Fruit fly (Drosophila melanogaster): ENCODE results near the gene CG2021.

CG2021 gene

DNA sequence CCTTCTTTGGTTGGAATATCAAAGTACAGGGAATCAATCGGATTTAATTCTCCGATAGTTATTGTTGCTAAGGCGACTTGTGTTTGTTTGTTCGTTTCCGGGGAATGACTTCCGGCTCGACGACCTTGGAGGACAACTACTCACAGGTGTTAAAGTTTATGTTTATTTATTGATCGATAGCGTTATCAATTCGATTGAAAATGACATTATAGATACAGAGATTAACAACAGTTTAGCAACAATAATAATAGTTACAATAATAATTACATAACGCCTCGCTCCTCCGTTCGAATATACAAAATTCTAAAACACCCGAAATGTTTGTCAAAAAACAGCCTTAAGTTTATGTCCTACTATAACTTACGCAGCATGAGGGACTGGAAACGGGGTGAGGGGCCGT, 5.6 kb downstream of the CG2021 start, which contains the start of gene Dhc62B:
Dhc62B (minus strand) TSS at position 101 of the 400 bp plus-strand sequence.
- TF ChIP-seq net (GFP tag; optimal IDR thresholded peaks at IDR 0.05) (no peak), svp (GFP tag) (peak; percentile 9)

- TF ChIP-seq cyc (GFP tag; optimal IDR thresholded peaks at IDR 0.05) (no peak), acj6 (GFP tag; optimal IDR thresholded peaks at IDR 0.05) (no peak), CG10631 (GFP tag; optimal IDR thresholded peaks at IDR 0.05) (no peak), OdsH (GFP tag; optimal IDR thresholded peaks at IDR 0.05) (no peak), CG1621 (tag; optimal IDR thresholded peaks at IDR 0.05) (peak; percentile 68), Eip93F (GFP tag; optimal IDR thresholded peaks at IDR 0.05) (no peak), CG11902 (GFP tag; optimal IDR thresholded peaks at IDR 0.05) (no peak)
Observed at dm6 chr3L:1756143-1756542, 21.1 kb downstream of the CG2021 start, which contains the start of gene CG8001. Gene CG8001, plus strand, starts transcription at chr3L:1756159.

DNA sequence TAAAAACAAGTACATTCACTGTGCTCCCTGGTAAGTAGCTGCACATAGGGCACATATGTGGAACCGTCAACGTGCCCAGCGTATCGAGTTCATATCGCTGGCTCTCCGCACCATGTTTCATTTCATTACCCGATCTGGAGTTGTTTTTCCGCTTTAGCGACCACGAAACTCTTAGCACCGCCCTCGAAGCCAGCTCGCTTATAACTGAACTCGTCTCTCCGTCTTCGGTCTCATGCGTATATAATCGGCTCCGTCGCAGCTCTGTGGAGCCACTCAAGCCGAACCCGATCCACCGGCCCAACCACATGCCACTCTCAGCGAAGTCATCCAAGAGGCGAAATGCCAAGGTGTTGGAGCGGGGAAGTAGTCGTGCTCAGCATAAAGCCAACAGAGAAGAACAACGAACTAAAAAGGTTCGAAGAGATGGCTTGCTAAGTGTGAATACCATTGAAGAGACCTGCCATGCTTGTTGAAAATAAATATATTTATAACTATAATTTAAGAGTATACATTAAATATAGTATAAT, 21.7 kb downstream of the CG2021 start, which contains the start of gene Cht2:
Cht2 (minus strand) TSS at position 477 of the 527 bp plus-strand sequence.
- TF ChIP-seq CG11294 (GFP tag; IDR thresholded peaks at IDR 0.05): no peak
- TF ChIP-seq eg (GFP tag; IDR thresholded peaks at IDR 0.05): peak; percentile 67; the same call in 1 of the 3 replicates
- peak; percentile 63 for TF ChIP-seq dsx (GFP tag; optimal IDR thresholded peaks at IDR 0.05; ENCODE audit: poor library complexity, severe bottlenecking)
- peak; percentile 49 for TF ChIP-seq CG9139 (GFP tag; optimal IDR thresholded peaks at IDR 0.05)
- peak; percentile 32 for TF ChIP-seq Sox102F (GFP tag; optimal IDR thresholded peaks at IDR 0.05)
- TF ChIP-seq Hr38 (GFP tag; optimal IDR thresholded peaks at IDR 0.05): no peak
- no peak for TF ChIP-seq esn (GFP tag; optimal IDR thresholded peaks at IDR 0.05)
- TF ChIP-seq CG1621 (tag; optimal IDR thresholded peaks at IDR 0.05): peak; percentile 41
- peak; percentile 62 for TF ChIP-seq Eip78C (GFP tag)
- no peak for TF ChIP-seq dac (GFP tag; optimal IDR thresholded peaks at IDR 0.05)
- no peak for TF ChIP-seq Ets21C (GFP tag; optimal IDR thresholded peaks at IDR 0.05)
- TF ChIP-seq Eip93F (GFP tag; optimal IDR thresholded peaks at IDR 0.05): peak; percentile 1
- TF ChIP-seq CG8119 (GFP tag; IDR thresholded peaks at IDR 0.05): peak; percentile 53; the same call in 2 of the 3 replicates
- peak; percentile 54; the same call in 1 of the 2 replicates for TF ChIP-seq CG15336 (GFP tag; IDR thresholded peaks at IDR 0.05)
- TF ChIP-seq CG6854 (GFP tag; optimal IDR thresholded peaks at IDR 0.05): peak; percentile 50
- peak; percentile 68 for TF ChIP-seq CG6163 (GFP tag; IDR thresholded peaks at IDR 0.05)
- TF ChIP-seq ss (GFP tag; optimal IDR thresholded peaks at IDR 0.05): peak; percentile 42 to 61
- TF ChIP-seq Lpt (GFP tag; optimal IDR thresholded peaks at IDR 0.05): peak; percentile 69
- TF ChIP-seq CG6808 (GFP tag; optimal IDR thresholded peaks at IDR 0.05): peak; percentile 25

dm6 chr3L:1754935-1755334, 22.3 kb downstream of the CG2021 start:
- TF ChIP-seq achi (GFP tag; optimal IDR thresholded peaks at IDR 0.05): no peak
- TF ChIP-seq CG8119 (GFP tag; IDR thresholded peaks at IDR 0.05): no peak
- TF ChIP-seq CG1621 (tag; optimal IDR thresholded peaks at IDR 0.05): no peak
- peak; percentile 77 for TF ChIP-seq Blimp-1 (GFP tag; optimal IDR thresholded peaks at IDR 0.05)

DNA sequence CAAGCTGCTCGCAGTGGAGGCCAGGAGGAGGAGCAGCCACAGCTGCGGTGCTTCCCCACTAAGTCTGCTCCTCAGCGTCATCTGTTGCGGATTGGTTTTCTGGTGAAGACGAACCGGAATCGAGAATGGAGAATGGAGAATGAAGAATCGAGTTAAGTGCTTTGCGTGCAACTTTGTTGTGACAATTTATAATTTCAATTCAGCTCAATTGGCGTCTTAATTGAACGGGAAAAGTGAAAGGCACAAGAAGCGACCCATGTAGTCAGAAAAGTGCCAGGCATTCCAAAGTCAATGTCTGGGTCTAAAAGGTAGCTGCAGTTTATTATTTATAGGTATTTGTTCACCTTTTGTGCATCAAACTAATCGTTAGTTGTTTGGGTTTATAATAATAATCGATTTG, 22.9 kb downstream of the CG2021 start:
- TF ChIP-seq CG34406 (GFP tag; optimal IDR thresholded peaks at IDR 0.05): no peak
- TF ChIP-seq dsx (GFP tag; optimal IDR thresholded peaks at IDR 0.05; ENCODE audit: poor library complexity, severe bottlenecking): peak; percentile 91

dm6 chr3L:1748218-1748617, 29.0 kb downstream of the CG2021 start:
- TF ChIP-seq Sox15 (GFP tag; optimal IDR thresholded peaks at IDR 0.05) (no peak), fd85E (GFP tag; optimal IDR thresholded peaks at IDR 0.05) (no peak), ss (GFP tag; optimal IDR thresholded peaks at IDR 0.05) (peak in 1 of 2 experiments; percentile 25), acj6 (GFP tag; optimal IDR thresholded peaks at IDR 0.05) (no peak), Hr39 (GFP tag; optimal IDR thresholded peaks at IDR 0.05) (no peak), topi (GFP tag; optimal IDR thresholded peaks at IDR 0.05) (no peak), svp (GFP tag) (peak; percentile 38), Ets96B (tag; optimal IDR thresholded peaks at IDR 0.05) (no peak), CG6854 (GFP tag; optimal IDR thresholded peaks at IDR 0.05) (no peak), salr (GFP tag; optimal IDR thresholded peaks at IDR 0.05) (no peak), CG10631 (GFP tag; optimal IDR thresholded peaks at IDR 0.05) (no peak), CG34406 (GFP tag; optimal IDR thresholded peaks at IDR 0.05) (no peak), CG15336 (GFP tag; IDR thresholded peaks at IDR 0.05) (no peak), CG32006 (GFP tag; optimal IDR thresholded peaks at IDR 0.05) (peak; percentile 5), CG7368 (GFP tag; optimal IDR thresholded peaks at IDR 0.05) (no peak), Lpt (GFP tag; optimal IDR thresholded peaks at IDR 0.05) (no peak), esn (GFP tag; optimal IDR thresholded peaks at IDR 0.05) (peak; percentile 7), CG3032 (tag; optimal IDR thresholded peaks at IDR 0.05) (no peak), Sox102F (GFP tag; optimal IDR thresholded peaks at IDR 0.05) (no peak), CG6276 (GFP tag; optimal IDR thresholded peaks at IDR 0.05) (no peak), Blimp-1 (GFP tag; optimal IDR thresholded peaks at IDR 0.05) (no peak), CG9139 (GFP tag; optimal IDR thresholded peaks at IDR 0.05) (no peak), Met (GFP tag; optimal IDR thresholded peaks at IDR 0.05) (peak; percentile 5)

Data from whole organism, prepupa.